Worm (Caenorhabditis elegans) whole organism, late embryonic: Measurements from ENCODE around the gene ZK228.1.

Experiments used
- C38D4.7 ChIP-seq: fragments of 200-800 bp; sonication (Bioruptor generic); optimal IDR thresholded peaks from 2 replicates; lab custom pipeline; 2018; ENCODE audit warnings: mild to moderate bottlenecking, missing genetic modification characterization, moderate library complexity, missing compliant biosample characterization
- Y22D7AL.16 ChIP-seq: sonication (generic microtip); optimal IDR thresholded peaks from 2 replicates; lab custom pipeline; 2016; ENCODE audit warnings: missing genetic modification characterization, missing compliant biosample characterization
- ama-1 ChIP-seq: fragments of 150-350 bp; optimal IDR thresholded peaks from 2 replicates; lab custom pipeline; 2014
- ceh-18 ChIP-seq: sonication (generic microtip); optimal IDR thresholded peaks from 2 replicates; lab custom pipeline; 2016; ENCODE audit warnings: missing genetic modification characterization, missing compliant biosample characterization
- ceh-19 ChIP-seq: fragments of 200-800 bp; sonication (Bioruptor generic); optimal IDR thresholded peaks from 2 replicates; lab custom pipeline; 2018; ENCODE audit warnings: mild to moderate bottlenecking, missing genetic modification characterization, missing compliant biosample characterization
- ceh-34 ChIP-seq: sonication (generic microtip); optimal IDR thresholded peaks from 2 replicates; lab custom pipeline; 2016; ENCODE audit warnings: mild to moderate bottlenecking, missing genetic modification characterization, missing compliant biosample characterization
- ceh-9 ChIP-seq: sonication (generic microtip); optimal IDR thresholded peaks from 2 replicates; lab custom pipeline; 2016; ENCODE audit warnings: mild to moderate bottlenecking, missing genetic modification characterization, inconsistent platforms, missing compliant biosample characterization
- hlh-15 ChIP-seq: sonication (generic microtip); optimal IDR thresholded peaks from 2 replicates; lab custom pipeline; 2016; ENCODE audit warnings: missing genetic modification characterization, missing compliant biosample characterization
- hlh-30 ChIP-seq: sonication (generic microtip); optimal IDR thresholded peaks from 2 replicates; lab custom pipeline; 2017; ENCODE audit warnings: antibody characterized with exemption, missing genetic modification characterization, missing compliant biosample characterization; ENCODE audit not compliant: insufficient read depth
- hlh-6 ChIP-seq: sonication (generic microtip); optimal IDR thresholded peaks from 2 replicates; lab custom pipeline; 2016; ENCODE audit warnings: missing genotype, missing genetic modification characterization, missing compliant biosample characterization
- rnt-1 ChIP-seq: sonication (generic microtip); optimal IDR thresholded peaks from 2 replicates; lab custom pipeline; 2016; ENCODE audit warnings: missing genetic modification characterization, missing compliant biosample characterization
- sdc-2 ChIP-seq: sonication (generic microtip); optimal IDR thresholded peaks from 2 replicates; lab custom pipeline; 2016; ENCODE audit warnings: missing genotype, missing genetic modification characterization, missing compliant biosample characterization
- unc-55 ChIP-seq: sonication (generic microtip); optimal IDR thresholded peaks from 2 replicates; lab custom pipeline; 2017; ENCODE audit warnings: missing biosample characterization, missing genetic modification reagents, missing genetic modification characterization

DNA sequence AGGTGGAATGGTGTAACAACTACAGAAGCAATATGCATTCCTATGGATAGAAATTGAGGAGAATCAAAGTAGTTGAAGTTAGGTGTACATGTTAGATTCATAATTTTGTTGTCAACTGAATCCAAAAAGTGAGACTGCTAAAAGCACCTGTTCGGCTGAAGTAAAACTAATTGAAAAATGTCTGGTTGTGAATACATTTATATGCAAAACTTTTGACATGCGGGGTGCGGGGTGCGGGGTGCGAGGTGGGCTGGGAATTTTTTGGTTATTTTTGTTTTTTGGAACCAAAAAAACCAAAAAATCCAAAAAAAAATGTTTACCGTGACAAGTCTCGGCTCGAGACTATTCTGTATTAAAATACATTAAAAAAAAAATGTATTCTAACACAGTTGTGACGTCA, 34.1 kb upstream of the ZK228.1 start, which contains the start of gene srh-207:
- TF ChIP-seq hlh-30 (tag; lab: Kevin White, UChicago), result no peak
- TF ChIP-seq C38D4.7 (GFP tag; lab: Kevin White, UChicago), result no peak
- no peak for TF ChIP-seq hlh-15
- no peak for TF ChIP-seq unc-55
- no peak for TF ChIP-seq ama-1 (lab: Kevin White, UChicago)
- no peak for TF ChIP-seq ceh-34
- TF ChIP-seq sdc-2 (tag; lab: Kevin White, UChicago), result no peak
- TF ChIP-seq ceh-18, result no peak
- no peak for TF ChIP-seq hlh-6 (tag; lab: Kevin White, UChicago)
- no peak for TF ChIP-seq rnt-1
- TF ChIP-seq ceh-19 (GFP tag; lab: Kevin White, UChicago), result no peak
- TF ChIP-seq Y22D7AL.16, result no peak
- TF ChIP-seq ceh-9 (tag; lab: Kevin White, UChicago), result no peak
